Fruit fly (Drosophila melanogaster) ovary, adult (tissue): ENCODE results near the gene SNCF.

ENCODE experiments used
- CG17801 ChIP-seq: fragments of 200-800 bp; optimal IDR thresholded peaks from 2 replicates; lab custom pipeline; 2019; ENCODE audit warnings: missing biosample characterization, mild to moderate bottlenecking, missing genetic modification characterization, moderate library complexity; ENCODE audit not compliant: partially characterized antibody

Gene SNCF

DNA sequence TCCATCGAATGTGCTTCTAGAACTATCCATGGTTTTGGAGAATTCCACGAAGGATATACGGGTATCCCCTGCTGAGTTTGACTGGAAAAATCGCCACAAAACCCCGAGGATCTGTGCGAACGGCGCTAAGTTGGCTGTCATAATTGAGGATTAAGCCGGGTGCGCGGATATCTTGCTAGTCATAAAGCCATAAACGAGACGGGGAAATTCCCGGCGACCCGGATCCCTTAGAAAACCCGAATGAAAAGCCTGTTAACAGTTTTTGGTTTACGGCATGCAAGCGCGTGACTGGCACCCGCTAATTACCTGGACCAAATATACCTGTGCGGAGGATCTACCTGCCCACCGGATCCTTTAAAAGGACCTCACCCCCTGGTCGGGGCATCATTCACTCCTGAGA lies at the start of gene SNCF:
Gene SNCF, plus strand, starts transcription at position 382 of the 400 bp plus-strand sequence.
- no peak for TF ChIP-seq CG17801

DNA sequence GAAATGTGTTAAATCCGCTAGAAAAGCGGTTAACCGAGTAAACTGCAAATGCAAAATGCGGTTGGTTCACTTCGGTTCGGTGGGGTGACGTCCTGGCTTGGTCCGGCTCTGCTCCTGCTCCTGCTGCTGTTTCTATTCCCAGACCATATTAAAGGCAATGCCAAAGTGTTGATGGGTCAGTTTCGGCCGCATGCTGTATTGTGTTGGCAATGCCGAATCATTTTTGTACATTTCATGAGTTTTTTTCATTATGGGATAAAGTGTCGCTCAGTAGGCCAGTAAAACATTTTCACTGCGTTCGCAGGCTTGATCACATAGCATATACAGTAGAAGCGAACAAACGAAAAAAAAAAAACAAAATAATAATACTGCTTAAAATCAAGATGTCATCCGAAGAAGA lies 49.5 kb upstream of the SNCF start, which contains the start of gene CG14113:
Gene CG14113, plus strand, starts transcription at position 301 of the 400 bp plus-strand sequence.
- TF ChIP-seq CG17801, result no peak

DNA sequence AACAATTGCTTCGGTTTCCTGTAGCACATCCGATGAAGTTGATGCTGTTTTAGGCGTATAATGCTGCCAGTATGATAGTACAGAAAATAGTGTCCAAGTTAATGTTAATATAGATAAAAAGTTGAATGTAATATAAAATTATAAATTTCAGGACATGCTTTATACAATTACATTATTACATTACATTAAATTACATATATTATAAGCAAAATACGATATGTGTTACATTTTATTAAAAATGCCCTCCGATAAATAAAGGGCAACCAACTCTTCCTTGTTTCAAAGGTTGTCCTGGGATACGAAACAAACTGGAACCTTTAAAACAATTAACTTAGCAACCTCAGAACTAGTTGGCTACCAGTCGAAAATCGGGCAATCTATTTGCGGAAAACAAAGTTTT lies 29.6 kb upstream of the SNCF start, which contains the start of gene CG17687:
Gene CG17687, plus strand, starts transcription at position 301 of the 400 bp plus-strand sequence.
- TF ChIP-seq CG17801, result no peak

DNA sequence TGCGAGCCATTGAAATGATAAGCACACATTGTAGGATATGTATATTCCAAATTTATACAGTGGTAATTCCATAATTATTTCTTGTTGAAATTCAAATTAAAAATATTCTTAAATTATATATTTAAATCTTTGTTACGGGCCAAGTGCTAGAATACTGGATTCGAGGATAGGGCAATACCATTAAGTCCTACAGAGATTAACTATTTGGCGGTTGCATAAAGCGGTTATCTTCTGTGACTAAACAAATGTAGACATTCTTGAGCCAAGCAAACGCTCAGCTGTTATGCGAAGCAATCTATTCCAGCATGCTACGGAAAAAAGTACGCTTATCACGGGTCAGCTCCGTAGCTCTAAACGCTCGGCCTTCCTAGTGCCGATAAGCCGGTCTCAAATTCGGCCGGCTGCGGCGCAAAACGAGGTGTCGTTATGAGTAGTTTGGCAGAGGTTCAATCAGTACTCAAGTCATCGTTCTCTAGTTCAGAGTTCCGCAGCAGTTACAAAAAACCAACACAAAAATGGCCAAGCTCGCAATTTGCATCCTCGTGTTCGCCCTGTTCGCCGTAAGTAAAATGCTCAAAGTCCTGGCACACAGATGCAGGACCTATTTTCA lies 22.2 kb upstream of the SNCF start, which contains the start of gene Nplp2:
Gene Nplp2, plus strand, starts transcription at position 293 of the 610 bp plus-strand sequence.
- no peak for TF ChIP-seq CG17801

DNA sequence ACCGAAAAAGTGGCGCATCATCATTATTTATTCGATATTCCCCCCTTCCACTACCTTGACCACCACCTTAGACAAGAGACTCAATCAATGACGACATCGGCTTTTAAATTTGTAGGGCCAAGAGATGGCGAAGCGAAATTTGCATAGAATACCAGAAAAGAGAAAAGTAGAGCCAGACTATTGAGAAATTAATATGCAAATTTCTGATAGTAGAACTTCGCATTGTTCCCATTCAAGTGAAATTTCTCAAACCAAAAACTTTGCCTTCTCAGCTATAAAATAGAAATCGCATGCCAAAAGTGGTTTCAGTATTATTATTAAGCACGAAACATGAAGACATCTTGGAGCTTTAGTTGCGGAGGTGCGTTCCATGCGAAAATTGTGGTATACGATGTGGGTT lies 726 bp upstream of the SNCF start, which contains the start of gene CG14111:
Gene CG14111, plus strand, starts transcription at position 301 of the 400 bp plus-strand sequence.
- no peak for TF ChIP-seq CG17801

DNA sequence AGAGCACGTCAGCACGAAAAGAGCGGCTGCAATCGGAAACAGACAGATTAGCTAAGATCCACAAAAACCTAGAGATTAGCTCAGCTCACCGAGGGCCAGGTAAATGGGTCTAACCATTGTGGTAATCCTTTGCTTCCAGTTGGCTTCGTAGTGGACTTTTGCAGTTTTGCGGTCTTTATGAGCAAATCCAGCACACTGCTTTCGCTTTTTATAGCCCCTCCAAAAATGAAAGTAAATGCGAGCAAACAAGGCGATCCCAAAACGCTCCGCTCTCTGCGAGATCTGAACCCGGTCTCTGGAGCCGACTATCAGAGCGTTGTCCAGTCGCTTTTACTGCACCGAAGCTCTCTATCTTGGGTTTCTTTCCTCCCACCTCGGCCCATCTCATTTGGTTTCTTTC lies 2.8 kb downstream of the SNCF start, which contains the start of gene CG14107:
Gene CG14107, minus strand, starts transcription at position 187 of the 400 bp plus-strand sequence.
- no peak for TF ChIP-seq CG17801

DNA sequence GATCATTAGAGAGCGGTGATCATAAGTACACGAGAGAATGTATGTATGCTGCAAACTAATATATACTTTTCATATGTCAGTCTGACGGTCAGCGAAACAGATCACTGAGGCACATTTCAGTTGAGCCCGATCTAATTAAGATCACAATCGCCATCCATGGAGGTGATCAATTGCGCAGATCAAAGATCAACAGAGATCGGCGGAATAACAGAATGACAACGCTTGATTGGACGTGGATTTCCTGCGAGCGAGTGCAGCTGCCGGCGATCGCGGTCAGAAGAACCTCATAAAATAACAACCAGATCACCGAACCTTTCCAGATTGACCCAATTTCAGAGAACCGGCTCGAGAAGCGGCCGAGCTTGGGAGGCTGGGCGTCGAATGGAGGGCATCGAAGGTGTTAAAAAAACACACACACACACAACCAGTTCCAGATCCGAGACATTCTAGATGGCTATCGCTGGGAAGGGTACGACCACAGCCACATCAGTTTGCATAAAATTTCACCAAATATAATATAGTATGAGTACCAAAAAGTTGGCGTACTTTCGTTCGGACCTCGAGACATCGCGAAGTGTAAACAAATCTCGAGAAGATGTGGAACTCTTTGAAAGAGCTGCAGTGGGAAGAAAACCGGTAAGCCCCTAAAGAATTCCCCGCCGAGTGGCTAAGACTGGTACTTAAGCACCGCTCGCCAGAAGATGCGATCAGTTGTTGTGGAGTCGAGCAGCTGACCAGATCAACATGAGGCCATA lies 3.9 kb downstream of the SNCF start, which contains the start of gene ImpL1:
Gene ImpL1, plus strand, starts transcription at position 705 of the 755 bp plus-strand sequence.
- TF ChIP-seq CG17801, result no peak

DNA sequence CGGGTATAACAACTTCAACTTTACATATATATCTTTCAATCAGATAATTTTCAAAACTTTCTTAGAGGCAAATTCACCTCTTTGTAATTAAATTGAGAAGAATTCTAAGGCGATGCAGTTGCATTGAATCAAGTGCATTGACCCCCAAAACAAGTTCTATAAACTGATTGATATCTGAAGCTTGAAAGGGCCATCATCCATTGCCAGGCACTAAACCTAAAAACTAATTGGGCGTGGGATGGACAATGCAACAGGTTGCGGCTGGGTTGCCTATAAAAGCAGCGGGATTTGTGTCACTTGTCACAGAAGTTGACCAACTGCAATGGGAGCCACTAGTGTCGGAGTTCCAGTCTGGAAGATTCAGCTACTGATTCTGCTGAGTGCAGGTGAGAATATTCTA lies 6.1 kb downstream of the SNCF start, which contains the start of gene CG14110:
Gene CG14110, plus strand, starts transcription at position 301 of the 400 bp plus-strand sequence.
- no peak for TF ChIP-seq CG17801

DNA sequence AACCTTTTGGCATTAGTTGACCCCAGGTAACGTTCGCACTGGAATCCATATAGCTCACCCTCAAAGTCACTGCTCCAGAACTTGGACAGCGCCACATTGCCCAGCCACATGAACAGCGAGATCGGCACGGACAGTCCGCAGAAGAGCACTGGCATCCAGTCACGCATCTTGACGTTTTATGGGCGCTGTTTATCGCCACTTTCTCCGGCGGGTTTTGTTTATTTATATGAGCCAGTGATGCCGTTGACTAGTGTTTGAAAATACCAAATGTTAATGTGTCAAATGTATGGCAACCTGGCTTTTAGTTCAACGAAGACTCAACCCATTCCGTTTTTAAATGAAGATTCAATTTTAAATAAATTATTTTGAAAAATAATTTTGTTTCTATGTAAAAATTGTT lies 9.2 kb downstream of the SNCF start, which contains the start of gene CG10171:
Gene CG10171, minus strand, starts transcription at position 300 of the 400 bp plus-strand sequence.
- no peak for TF ChIP-seq CG17801

DNA sequence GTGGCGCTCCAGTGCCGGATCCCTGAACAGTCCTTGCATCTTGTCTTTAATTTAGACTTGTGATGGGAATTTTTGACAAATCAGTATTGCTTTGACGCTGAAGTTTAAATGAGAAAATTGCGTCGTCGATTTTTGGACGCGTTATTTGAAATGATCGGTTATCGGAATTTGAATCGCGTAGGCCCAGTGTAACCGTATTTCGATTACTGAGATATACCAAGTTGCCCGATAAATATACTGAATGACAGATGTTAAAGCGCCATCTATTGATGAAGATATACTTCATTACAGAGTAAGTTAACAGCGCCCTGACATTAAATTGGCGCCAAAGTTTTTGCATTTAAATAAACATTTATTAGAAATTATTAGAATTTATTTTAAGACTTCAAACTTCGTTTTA lies 11.5 kb downstream of the SNCF start, which contains the start of gene Poc1:
Gene Poc1, minus strand, starts transcription at position 173 of the 400 bp plus-strand sequence.
- no peak for TF ChIP-seq CG17801

DNA sequence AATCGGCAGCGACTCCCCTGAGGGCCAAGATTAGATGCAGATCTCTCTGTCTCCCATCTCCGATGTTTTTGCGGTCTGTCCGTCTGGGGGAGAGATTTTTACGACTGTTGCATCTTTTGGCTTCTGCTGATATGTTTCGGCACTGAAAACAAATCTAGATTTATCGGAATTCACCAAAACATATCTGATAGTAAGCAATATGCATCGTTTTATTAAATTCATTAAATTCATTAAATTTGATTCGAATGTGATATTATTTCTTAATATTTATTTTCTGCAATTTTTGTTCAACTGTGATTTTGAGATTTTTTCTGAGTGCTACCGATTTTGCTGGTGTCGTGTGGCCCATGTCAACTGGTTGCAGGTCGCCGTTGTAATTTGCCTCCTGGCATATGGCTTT lies 15.2 kb downstream of the SNCF start:
- no peak for TF ChIP-seq CG17801

DNA sequence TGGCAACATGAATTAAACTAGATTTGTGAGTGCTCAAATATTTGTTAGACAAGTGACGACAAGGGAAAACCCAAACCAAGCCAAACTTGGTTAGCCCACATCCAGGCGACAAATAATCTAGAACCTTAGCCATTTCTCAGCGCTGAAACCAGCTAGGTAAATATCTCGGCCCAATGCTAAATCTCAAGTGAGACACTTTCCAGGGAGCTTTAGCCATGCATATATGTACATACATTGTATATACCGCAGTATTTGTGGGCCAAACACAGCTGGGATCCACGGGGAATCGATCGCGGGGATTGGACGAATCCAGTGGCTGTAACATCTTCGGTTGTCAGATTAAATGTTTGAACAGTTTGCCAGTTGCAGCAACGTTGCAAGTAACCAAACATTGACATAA lies 19.3 kb downstream of the SNCF start:
- TF ChIP-seq CG17801, result no peak

DNA sequence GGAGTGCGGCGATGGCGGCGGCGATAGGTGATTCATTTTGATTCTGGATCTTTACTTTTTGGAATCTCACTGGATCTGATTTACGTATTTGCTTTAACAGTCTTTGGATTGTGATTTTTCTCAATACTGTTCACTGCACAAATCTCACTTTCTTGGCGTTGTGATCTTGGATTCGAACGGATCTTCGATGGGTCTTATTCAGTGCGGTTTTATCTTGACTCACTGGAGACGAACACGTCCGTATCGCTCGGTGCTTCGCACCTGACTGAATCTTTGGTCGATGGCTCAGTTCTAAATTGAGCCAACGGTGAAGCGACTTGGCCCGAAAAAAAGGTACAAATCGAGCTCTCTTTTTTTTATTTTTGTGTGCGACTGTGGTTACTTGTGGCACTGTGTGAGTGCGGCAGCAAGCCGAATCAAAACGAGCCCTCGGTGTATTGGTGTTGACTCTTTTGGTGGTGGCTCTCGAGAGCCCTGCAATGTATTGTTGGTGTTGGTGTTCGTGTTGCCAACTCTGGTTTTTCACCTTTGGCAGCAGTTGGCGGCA lies 22.6 kb downstream of the SNCF start, which contains the start of gene sens:
Gene sens, minus strand, starts transcription at position 254 of the 547 bp plus-strand sequence.
- no peak for TF ChIP-seq CG17801

DNA sequence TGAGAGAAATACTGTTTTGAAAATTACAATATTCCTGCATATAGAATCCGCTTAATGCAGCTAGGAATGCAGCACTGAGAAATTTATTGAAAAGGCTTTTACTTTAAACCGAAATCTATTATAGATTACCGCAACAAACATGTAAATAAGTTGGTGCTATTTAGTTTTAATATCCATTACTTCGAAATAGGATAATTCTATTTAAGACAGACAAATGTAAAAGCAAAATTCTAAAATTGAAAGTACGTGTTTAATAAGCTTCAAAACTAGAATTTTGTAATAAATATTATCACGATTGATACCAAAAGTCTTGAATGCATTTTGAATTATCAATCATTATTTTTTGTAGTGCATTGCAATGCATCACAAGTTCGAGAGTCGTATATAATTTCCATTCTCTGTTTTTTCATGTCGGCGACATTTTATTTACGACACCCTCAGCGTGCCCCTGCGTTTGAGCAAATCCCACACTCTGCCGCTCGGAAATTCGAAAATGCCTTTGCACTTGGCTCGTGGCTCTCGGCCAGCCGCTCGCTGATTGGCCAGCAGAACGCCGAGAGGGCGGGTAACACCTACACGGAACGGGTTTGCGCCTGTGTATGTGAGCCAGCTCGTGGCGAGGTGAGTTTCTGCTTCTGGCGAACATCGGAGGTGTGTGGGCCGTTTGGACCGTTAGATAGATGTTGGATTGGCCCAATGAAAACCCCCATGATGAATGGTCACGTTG lies 24.9 kb downstream of the SNCF start:
- TF ChIP-seq CG17801, result no peak

DNA sequence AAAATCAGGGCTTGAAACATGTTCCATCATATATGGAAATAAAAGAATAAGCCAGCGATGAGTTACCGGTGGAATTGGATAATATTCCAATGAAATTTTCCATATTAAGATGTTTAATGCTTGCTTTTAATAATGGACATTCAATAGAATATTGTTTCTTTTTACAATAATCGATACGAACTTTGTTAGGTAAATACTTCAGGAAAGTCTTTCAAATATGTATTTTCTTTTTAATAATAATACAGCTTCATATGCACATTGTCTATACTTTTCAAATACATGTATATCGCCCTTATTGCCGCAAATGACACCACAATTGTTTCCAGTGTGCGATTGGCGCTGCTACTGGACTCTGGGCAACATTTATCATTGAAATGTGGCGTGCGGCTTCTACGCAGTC lies 28.5 kb downstream of the SNCF start:
- TF ChIP-seq CG17801, result no peak
